Worm (Caenorhabditis elegans): ENCODE results near the gene dmd-5.
A peak's percentile ranks its signal among the peaks of the same experiment; 100 is the strongest.
"Not testable (repeated sequence)": the region's sequence is repeated elsewhere in the genome, so short reads cannot be mapped to it uniquely, and the experiment has no call there.

dmd-5 gene

ce11 chrII:5779866-5780265 is 5.8 kb upstream of the dmd-5 start:
- TF ChIP-seq tab-1 (GFP tag; IDR thresholded peaks at IDR 0.05) (no peak), med-1 (GFP tag; optimal IDR thresholded peaks at IDR 0.05; ENCODE audit: insufficient read depth) (no peak), klf-2 (GFP tag; conservative IDR thresholded peaks at IDR 0.05) (no peak), ztf-29 (GFP tag; IDR thresholded peaks at IDR 0.05) (no peak), T22C8.4 (GFP tag; IDR thresholded peaks at IDR 0.05) (no peak), ref-1 (GFP tag; conservative IDR thresholded peaks at IDR 0.05) (no peak), cog-1 (tag; optimal IDR thresholded peaks at IDR 0.05) (no peak)

ce11 chrII:5777372-5777771 is 3.4 kb upstream of the dmd-5 start:
- no peak for TF ChIP-seq ref-1 (GFP tag; conservative IDR thresholded peaks at IDR 0.05)
- no peak for TF ChIP-seq flt-1 (GFP tag; IDR thresholded peaks at IDR 0.05)
- no peak for TF ChIP-seq cog-1 (tag; optimal IDR thresholded peaks at IDR 0.05)
- no peak for TF ChIP-seq med-1 (GFP tag; optimal IDR thresholded peaks at IDR 0.05; ENCODE audit: insufficient read depth)
- no peak for TF ChIP-seq tab-1 (GFP tag; IDR thresholded peaks at IDR 0.05)
- no peak for TF ChIP-seq ztf-23 (GFP tag; IDR thresholded peaks at IDR 0.05)
- no peak for TF ChIP-seq ztf-29 (GFP tag; IDR thresholded peaks at IDR 0.05)
- TF ChIP-seq T22C8.4 (GFP tag; IDR thresholded peaks at IDR 0.05): no peak

- TF ChIP-seq ref-1 (GFP tag; conservative IDR thresholded peaks at IDR 0.05) (no peak), T22C8.4 (GFP tag; IDR thresholded peaks at IDR 0.05) (no peak), klf-2 (GFP tag; conservative IDR thresholded peaks at IDR 0.05) (no peak), tab-1 (GFP tag; IDR thresholded peaks at IDR 0.05) (no peak), med-1 (GFP tag; optimal IDR thresholded peaks at IDR 0.05; ENCODE audit: insufficient read depth) (no peak), cog-1 (tag; optimal IDR thresholded peaks at IDR 0.05) (no peak)
These were observed 859 bp upstream of the dmd-5 start for ce11 chrII:5774879-5775278.

- TF ChIP-seq T22C8.4 (GFP tag; IDR thresholded peaks at IDR 0.05) (peak; percentile 41; the same call in 1 of the 2 replicates), tab-1 (GFP tag; IDR thresholded peaks at IDR 0.05) (peak; percentile 82), ref-1 (GFP tag; conservative IDR thresholded peaks at IDR 0.05) (0 out of 2 replicates have a peak, but pooled peaks have one; percentile 39), cog-1 (tag; optimal IDR thresholded peaks at IDR 0.05) (peak; percentile 11), med-1 (GFP tag; optimal IDR thresholded peaks at IDR 0.05; ENCODE audit: insufficient read depth) (no peak), klf-2 (GFP tag; conservative IDR thresholded peaks at IDR 0.05) (no peak; the same call in 1 of the 2 replicates), ztf-29 (GFP tag; IDR thresholded peaks at IDR 0.05) (peak; percentile 50; the same call in 1 of the 2 replicates), flt-1 (GFP tag; IDR thresholded peaks at IDR 0.05) (peak; percentile 80; the same call in 1 of the 2 replicates), ztf-23 (GFP tag; IDR thresholded peaks at IDR 0.05) (peak; percentile 80)
These were observed 1.4 kb downstream of the dmd-5 start for ce11 chrII:5772547-5773142.

ce11 chrII:5768274-5768820 is 5.7 kb downstream of the dmd-5 start:
- TF ChIP-seq tab-1 (GFP tag; IDR thresholded peaks at IDR 0.05) (no peak), T22C8.4 (GFP tag; IDR thresholded peaks at IDR 0.05) (no peak), med-1 (GFP tag; optimal IDR thresholded peaks at IDR 0.05; ENCODE audit: insufficient read depth) (no peak), klf-2 (GFP tag; conservative IDR thresholded peaks at IDR 0.05) (no peak), ref-1 (GFP tag; conservative IDR thresholded peaks at IDR 0.05) (no peak), flt-1 (GFP tag; IDR thresholded peaks at IDR 0.05) (no peak), ztf-29 (GFP tag; IDR thresholded peaks at IDR 0.05) (no peak), ztf-23 (GFP tag; IDR thresholded peaks at IDR 0.05) (no peak), cog-1 (tag; optimal IDR thresholded peaks at IDR 0.05) (no peak)

ce11 chrII:5765318-5765717 is 8.7 kb downstream of the dmd-5 start, which contains the start of gene ifb-1:
ifb-1 (plus strand) TSS chrII:5765618.
- TF ChIP-seq med-1 (GFP tag; optimal IDR thresholded peaks at IDR 0.05; ENCODE audit: insufficient read depth) (no peak), ztf-23 (GFP tag; IDR thresholded peaks at IDR 0.05) (no peak), klf-2 (GFP tag; conservative IDR thresholded peaks at IDR 0.05) (no peak), ref-1 (GFP tag; conservative IDR thresholded peaks at IDR 0.05) (no peak), flt-1 (GFP tag; IDR thresholded peaks at IDR 0.05) (no peak), cog-1 (tag; optimal IDR thresholded peaks at IDR 0.05) (no peak), tab-1 (GFP tag; IDR thresholded peaks at IDR 0.05) (no peak), ztf-29 (GFP tag; IDR thresholded peaks at IDR 0.05) (no peak), T22C8.4 (GFP tag; IDR thresholded peaks at IDR 0.05) (no peak)

ce11 chrII:5757656-5758055 is 16.4 kb downstream of the dmd-5 start, which contains the start of the genes F10C1.3 and F10C1.23:
F10C1.3 (minus strand) TSS chrII:5757756.
F10C1.23 (plus strand) TSS chrII:5758040.
- TF ChIP-seq ztf-23 (GFP tag; IDR thresholded peaks at IDR 0.05); ref-1 (GFP tag; conservative IDR thresholded peaks at IDR 0.05); cog-1 (tag; optimal IDR thresholded peaks at IDR 0.05): not testable (repeated sequence)

ce11 chrII:5754168-5754567 is 19.9 kb downstream of the dmd-5 start, which contains the start of gene F10C1.8:
F10C1.8 (plus strand) TSS chrII:5754468.
- TF ChIP-seq ztf-23 (GFP tag; IDR thresholded peaks at IDR 0.05) (no peak), flt-1 (GFP tag; IDR thresholded peaks at IDR 0.05) (no peak), cog-1 (tag; optimal IDR thresholded peaks at IDR 0.05) (no peak), ref-1 (GFP tag; conservative IDR thresholded peaks at IDR 0.05) (no peak), med-1 (GFP tag; optimal IDR thresholded peaks at IDR 0.05; ENCODE audit: insufficient read depth) (no peak), ztf-29 (GFP tag; IDR thresholded peaks at IDR 0.05) (no peak), T22C8.4 (GFP tag; IDR thresholded peaks at IDR 0.05) (no peak), klf-2 (GFP tag; conservative IDR thresholded peaks at IDR 0.05) (no peak), tab-1 (GFP tag; IDR thresholded peaks at IDR 0.05) (no peak)

ce11 chrII:5751353-5751752 is 22.7 kb downstream of the dmd-5 start:
- TF ChIP-seq ztf-29 (GFP tag; IDR thresholded peaks at IDR 0.05) (no peak), tab-1 (GFP tag; IDR thresholded peaks at IDR 0.05) (no peak), cog-1 (tag; optimal IDR thresholded peaks at IDR 0.05) (no peak), T22C8.4 (GFP tag; IDR thresholded peaks at IDR 0.05) (no peak)

All from whole organism, midembryonic.